Fruit fly (Drosophila melanogaster): ENCODE data around the gene CG14042.

Gene CG14042

dm6 chr2L:4999389-5000032 lies 38.0 kb upstream of the CG14042 start (continued):
- peak; percentile 15; the same call in 1 of the 3 replicates for TF ChIP-seq CG17361 (GFP tag; IDR thresholded peaks at IDR 0.05)
- no peak for TF ChIP-seq CG4360 (GFP tag; IDR thresholded peaks at IDR 0.05)
- no peak for TF ChIP-seq Jarid2 (GFP tag; optimal IDR thresholded peaks at IDR 0.05)
- TF ChIP-seq CG15011 (GFP tag; optimal IDR thresholded peaks at IDR 0.05), result peak; percentile 38
- no peak for TF ChIP-seq unc-4 (GFP tag; IDR thresholded peaks at IDR 0.05; ENCODE audit: partially characterized antibody)
- TF ChIP-seq zen2 (GFP tag; IDR thresholded peaks at IDR 0.05; ENCODE audit: partially characterized antibody), result no peak
- no peak for TF ChIP-seq BEAF-32 (GFP tag; optimal IDR thresholded peaks at IDR 0.05)
- TF ChIP-seq Awh (GFP tag; IDR thresholded peaks at IDR 0.05), result peak; percentile 56; the same call in 1 of the 2 replicates
- TF ChIP-seq CG14710 (tag; optimal IDR thresholded peaks at IDR 0.05), result peak; percentile 24
- no peak for TF ChIP-seq Dref (GFP tag; IDR thresholded peaks at IDR 0.05)
- no peak for TF ChIP-seq Dll (GFP tag; IDR thresholded peaks at IDR 0.05; ENCODE audit: partially characterized antibody)
- TF ChIP-seq CG2199 (GFP tag; IDR thresholded peaks at IDR 0.05), result no peak; the same call in 2 of the 3 replicates
- peak; percentile 11 for TF ChIP-seq Hand (GFP tag; optimal IDR thresholded peaks at IDR 0.05)
- TF ChIP-seq CG7786 (GFP tag; optimal IDR thresholded peaks at IDR 0.05), result peak; percentile 58
- TF ChIP-seq jumu (GFP tag; optimal IDR thresholded peaks at IDR 0.05), result peak; percentile 48
- peak; percentile 21 for TF ChIP-seq Six4 (GFP tag; optimal IDR thresholded peaks at IDR 0.05)
- no peak for TF ChIP-seq Oaz (GFP tag; IDR thresholded peaks at IDR 0.05)
- TF ChIP-seq CG30020 (tag; optimal IDR thresholded peaks at IDR 0.05), result no peak
- no peak for TF ChIP-seq CG7987 (GFP tag; optimal IDR thresholded peaks at IDR 0.05)
- TF ChIP-seq gro (GFP tag; optimal IDR thresholded peaks at IDR 0.05), result peak; percentile 21
- no peak for TF ChIP-seq z (GFP tag; IDR thresholded peaks at IDR 0.05)
- TF ChIP-seq Asciz (GFP tag; optimal IDR thresholded peaks at IDR 0.05), result peak; percentile 52
- peak; percentile 74 for TF ChIP-seq bcd (GFP tag; optimal IDR thresholded peaks at IDR 0.05)
- peak; percentile 61; the same call in 2 of the 3 replicates for TF ChIP-seq otp (GFP tag; IDR thresholded peaks at IDR 0.05)
- no peak for TF ChIP-seq CG12299 (tag; optimal IDR thresholded peaks at IDR 0.05)
- no peak for TF ChIP-seq wek (GFP tag; optimal IDR thresholded peaks at IDR 0.05)
- no peak for TF ChIP-seq CG2116 (GFP tag; optimal IDR thresholded peaks at IDR 0.05)
- peak; percentile 31 for TF ChIP-seq CG4328 (GFP tag; optimal IDR thresholded peaks at IDR 0.05)
- TF ChIP-seq CG14860 (GFP tag; IDR thresholded peaks at IDR 0.05; ENCODE audit: partially characterized antibody), result no peak
- TF ChIP-seq NFAT (GFP tag; IDR thresholded peaks at IDR 0.05), result peak; percentile 66
- no peak for TF ChIP-seq bbx (GFP tag; IDR thresholded peaks at IDR 0.05; ENCODE audit: partially characterized antibody)
- no peak for TF ChIP-seq sna (GFP tag; IDR thresholded peaks at IDR 0.05; ENCODE audit: partially characterized antibody)
- TF ChIP-seq CG8478 (optimal IDR thresholded peaks at IDR 0.05), result no peak
- peak; percentile 40 for TF ChIP-seq Ssrp (tag; optimal IDR thresholded peaks at IDR 0.05)
- peak; percentile 77; the same call in 2 of the 3 replicates for TF ChIP-seq Mrtf (GFP tag; IDR thresholded peaks at IDR 0.05)
- TF ChIP-seq CG15601 (tag; optimal IDR thresholded peaks at IDR 0.05), result peak; percentile 43
- peak; percentile 69 for TF ChIP-seq Fer3 (tag; optimal IDR thresholded peaks at IDR 0.05)
- TF ChIP-seq CG4617 (GFP tag; optimal IDR thresholded peaks at IDR 0.05; ENCODE audit: borderline replicate concordance), result peak; percentile 10
- peak; percentile 67 for TF ChIP-seq CG9727 (GFP tag; optimal IDR thresholded peaks at IDR 0.05)
- TF ChIP-seq Nf-YB (GFP tag; optimal IDR thresholded peaks at IDR 0.05), result peak; percentile 11
- TF ChIP-seq ac (GFP tag; optimal IDR thresholded peaks at IDR 0.05), result no peak
- peak; percentile 76 for TF ChIP-seq Ada2b (GFP tag; IDR thresholded peaks at IDR 0.05)
- no peak for TF ChIP-seq sc (optimal IDR thresholded peaks at IDR 0.05)
- TF ChIP-seq sc (GFP tag; optimal IDR thresholded peaks at IDR 0.05), result peak; percentile 57
- TF ChIP-seq CG18011 (GFP tag; optimal IDR thresholded peaks at IDR 0.05), result no peak
- no peak for TF ChIP-seq pita (GFP tag; optimal IDR thresholded peaks at IDR 0.05)
- TF ChIP-seq ATbp (GFP tag; optimal IDR thresholded peaks at IDR 0.05), result peak; percentile 54
- TF ChIP-seq ase (GFP tag; IDR thresholded peaks at IDR 0.05), result peak; percentile 67
- peak; percentile 56 for TF ChIP-seq slp2 (GFP tag; optimal IDR thresholded peaks at IDR 0.05)
